Worm (Caenorhabditis elegans) whole organism, L3 larva: ENCODE data around the gene F47F2.1.

Experiments
- nfya-1 ChIP-seq: sonication (generic microtip); optimal IDR thresholded peaks from 2 replicates; lab custom pipeline; 2017; ENCODE audit warnings: missing genetic modification characterization, mild to moderate bottlenecking, missing compliant biosample characterization, antibody characterized with exemption, moderate library complexity; ENCODE audit not compliant: insufficient read depth
- nhr-25 ChIP-seq: sonication (generic microtip); optimal IDR thresholded peaks from 2 replicates; lab custom pipeline; 2017; ENCODE audit warnings: missing biosample characterization, missing genetic modification characterization
- pqm-1 ChIP-seq: fragments of 150-350 bp; optimal IDR thresholded peaks from 2 replicates; lab custom pipeline; 2017; ENCODE audit warnings: missing biosample characterization, missing genetic modification characterization, inconsistent platforms

DNA sequence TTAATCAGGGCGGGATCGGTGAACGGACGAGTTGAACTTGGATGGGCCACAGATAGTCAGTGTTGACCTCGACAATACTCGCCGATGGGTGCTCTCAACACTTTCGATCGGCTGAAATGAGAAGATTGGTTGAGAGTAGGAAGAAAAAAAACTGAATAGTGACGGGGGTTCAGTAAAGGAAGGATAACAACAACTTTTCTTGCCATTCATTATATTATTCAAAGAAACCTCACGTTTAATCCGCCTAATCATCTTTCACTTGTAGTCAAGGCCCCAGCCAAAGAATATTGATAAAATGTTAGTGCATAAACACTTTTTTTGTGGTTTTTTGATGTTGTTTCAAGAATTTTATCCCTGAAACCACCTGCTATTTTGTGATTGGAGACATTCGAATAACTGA, 63.9 kb downstream of the F47F2.1 start, which contains the start of gene T19D2.13:
- TF ChIP-seq pqm-1 (tag; lab: Kevin White, UChicago) (no peak), nfya-1 (tag; lab: Kevin White, UChicago) (no peak), nhr-25 (tag; lab: Kevin White, UChicago) (no peak)
